Worm (Caenorhabditis elegans) whole organism, L2 larva: Measurements from ENCODE around the gene EEED8.18.

Experiments
- aly-2 ChIP-seq: fragments of 150-350 bp; optimal IDR thresholded peaks from 2 replicates; lab custom pipeline; 2014; ENCODE audit warnings: missing biosample characterization, missing genetic modification characterization
- blmp-1 ChIP-seq: sonication (generic microtip); optimal IDR thresholded peaks from 2 replicates; lab custom pipeline; 2017; ENCODE audit warnings: missing genetic modification characterization, mild to moderate bottlenecking, missing compliant biosample characterization, antibody characterized with exemption, moderate library complexity; ENCODE audit not compliant: insufficient read depth
- elt-1 ChIP-seq: fragments of 150-350 bp; optimal IDR thresholded peaks from 2 replicates; lab custom pipeline; 2014; ENCODE audit warnings: missing biosample characterization, missing genetic modification characterization
- elt-3 ChIP-seq: sonication (generic microtip); optimal IDR thresholded peaks from 2 replicates; lab custom pipeline; 2017; ENCODE audit warnings: missing biosample characterization, missing genetic modification characterization
- mab-5 ChIP-seq: fragments of 150-350 bp; optimal IDR thresholded peaks from 2 replicates; lab custom pipeline; 2014; ENCODE audit warnings: missing biosample characterization, missing genetic modification characterization
- nhr-12 ChIP-seq: fragments of 150-350 bp; optimal IDR thresholded peaks from 2 replicates; lab custom pipeline; 2014; ENCODE audit warnings: missing biosample characterization, missing genetic modification characterization
- nhr-237 ChIP-seq: fragments of 150-350 bp; optimal IDR thresholded peaks from 2 replicates; lab custom pipeline; 2014; ENCODE audit warnings: missing biosample characterization, missing genetic modification characterization
- peb-1 ChIP-seq: fragments of 150-350 bp; optimal IDR thresholded peaks from 2 replicates; lab custom pipeline; 2014; ENCODE audit warnings: missing biosample characterization, missing genetic modification characterization
- unc-62 ChIP-seq: fragments of 150-350 bp; optimal IDR thresholded peaks from 2 replicates; lab custom pipeline; 2014; ENCODE audit warnings: missing biosample characterization, missing genetic modification reagents, missing genetic modification characterization
- zag-1 ChIP-seq: fragments of 150-350 bp; optimal IDR thresholded peaks from 2 replicates; lab custom pipeline; 2014; ENCODE audit warnings: missing biosample characterization, missing genetic modification characterization

DNA sequence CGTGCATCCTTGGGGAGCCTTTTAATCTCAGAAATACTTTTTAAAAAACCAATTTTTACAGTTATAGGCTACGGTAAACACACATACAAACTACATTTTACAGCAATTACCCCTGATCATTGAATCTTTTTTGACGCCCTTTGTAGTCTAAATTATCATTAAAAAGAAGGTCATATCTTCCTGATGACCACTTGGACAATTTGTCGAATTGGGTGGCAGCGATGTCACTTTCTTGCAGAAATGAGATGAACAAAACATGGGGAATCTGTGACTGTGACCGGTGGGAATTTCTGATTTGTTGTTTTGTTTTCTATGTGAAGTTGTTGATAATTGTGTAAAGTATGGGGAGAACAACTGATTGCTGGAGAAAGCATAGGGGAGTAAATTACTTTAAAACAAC lies 37.2 kb upstream of the EEED8.18 start:
- TF ChIP-seq mab-5 (tag; lab: Kevin White, UChicago) (no peak), nhr-12 (tag; lab: Kevin White, UChicago) (no peak), blmp-1 (tag; lab: Kevin White, UChicago) (no peak), unc-62 (no peak), peb-1 (tag; lab: Kevin White, UChicago) (no peak), nhr-237 (no peak), elt-3 (tag; lab: Kevin White, UChicago) (no peak), aly-2 (tag; lab: Kevin White, UChicago) (no peak), elt-1 (tag; lab: Kevin White, UChicago) (no peak), zag-1 (no peak)
